Fruit fly (Drosophila melanogaster) whole organism, prepupa: ENCODE data around the gene yrt.

Experiments
- CG6792 ChIP-seq: fragments of 200-800 bp; sonication (Bioruptor generic); optimal IDR thresholded peaks from 3 replicates; lab custom pipeline; 2016; ENCODE audit warnings: missing biosample characterization, missing genetic modification characterization
- CG6808 ChIP-seq: fragments of 200-800 bp; sonication (Bioruptor generic); optimal IDR thresholded peaks from 3 replicates; lab custom pipeline; 2017; ENCODE audit warnings: missing biosample characterization, missing genetic modification characterization, mild to moderate bottlenecking, moderate library complexity, missing genetic modification reagents
- CG8119 ChIP-seq: fragments of 200-800 bp; sonication (Bioruptor generic); IDR thresholded peaks from 3 replicates; pipeline ENCODE4 v1.3.6; 2022; ENCODE audit warnings: missing biosample characterization, missing genetic modification characterization
- Eip75B ChIP-seq: fragments of 200-800 bp; sonication (Bioruptor generic); optimal IDR thresholded peaks from 3 replicates; lab custom pipeline; 2016; ENCODE audit warnings: missing biosample characterization, missing genetic modification characterization
- Eip93F ChIP-seq: fragments of 200-800 bp; sonication (Bioruptor generic); optimal IDR thresholded peaks from 2 replicates; lab custom pipeline; 2016; ENCODE audit warnings: missing biosample characterization, mild to moderate bottlenecking, missing genetic modification characterization
- Hr39 ChIP-seq: fragments of 200-800 bp; sonication (Bioruptor generic); optimal IDR thresholded peaks from 2 replicates; lab custom pipeline; 2016; ENCODE audit warnings: missing biosample characterization, missing genetic modification characterization
- net ChIP-seq: fragments of 200-800 bp; sonication (Bioruptor generic); optimal IDR thresholded peaks from 3 replicates; lab custom pipeline; 2016; ENCODE audit warnings: missing biosample characterization, missing genetic modification characterization

DNA sequence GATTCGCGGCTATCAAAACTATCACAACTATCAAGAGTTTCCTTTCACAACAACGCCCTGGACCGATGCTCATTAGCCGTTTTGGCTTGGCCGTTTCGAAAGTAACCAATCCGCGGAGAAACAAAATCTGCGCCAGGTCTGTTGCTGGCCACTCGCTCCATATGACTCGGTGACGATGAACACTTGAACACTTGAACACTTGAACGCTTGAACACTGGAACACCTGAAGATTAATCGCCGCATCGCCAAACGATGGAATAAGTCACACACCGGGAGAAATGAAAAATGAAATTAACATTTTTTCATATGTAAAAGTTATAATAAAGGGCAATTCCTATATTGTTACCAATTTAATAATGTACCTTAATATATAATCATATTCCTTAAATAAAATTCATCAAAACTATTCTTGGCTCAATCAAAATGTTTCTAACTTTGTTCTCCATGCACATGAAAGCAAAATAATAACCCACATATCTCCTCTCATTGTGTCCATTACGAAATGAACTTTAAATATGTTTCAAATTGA lies 17.7 kb downstream of the yrt start:
- TF ChIP-seq net (GFP tag; lab: Kevin White, UChicago) (no peak), CG6792 (GFP tag; lab: Kevin White, UChicago) (no peak), CG6808 (GFP tag; lab: Kevin White, UChicago) (no peak), Eip93F (GFP tag; lab: Kevin White, UChicago) (no peak), Eip75B (GFP tag; lab: Kevin White, UChicago) (no peak), CG8119 (GFP tag; lab: Robert Waterston, UW) (peak; percentile 52; the same call in 2 of the 3 replicates), Hr39 (no peak)
